Worm (Caenorhabditis elegans) whole organism, young adult: Measurements from ENCODE around the gene gpc-1.

Experiments
- F49E8.2 ChIP-seq: sonication (generic microtip); optimal IDR thresholded peaks from 3 replicates; lab custom pipeline; 2017; ENCODE audit warnings: missing genetic modification characterization, mild to moderate bottlenecking, missing compliant biosample characterization, antibody characterized with exemption, moderate library complexity; ENCODE audit not compliant: insufficient read depth
- Y53G8AR.9 ChIP-seq: fragments of 200-800 bp; sonication (Bioruptor generic); conservative IDR thresholded peaks from 2 replicates; pipeline ENCODE4 v1.3.6; 2022; ENCODE audit warnings: missing genetic modification reagents, missing genetic modification characterization, missing compliant biosample characterization
- Y67H2A.10 ChIP-seq: fragments of 200-800 bp; sonication (Bioruptor generic); conservative IDR thresholded peaks from 2 replicates; pipeline ENCODE4 v1.3.6; 2022; ENCODE audit warnings: missing genetic modification reagents, missing genetic modification characterization, missing compliant biosample characterization
- ZK185.1 ChIP-seq: sonication (generic microtip); optimal IDR thresholded peaks from 2 replicates; lab custom pipeline; 2016; ENCODE audit warnings: mild to moderate bottlenecking, missing genetic modification characterization, missing compliant biosample characterization; ENCODE audit not compliant: poor library complexity, severe bottlenecking
- ceh-100 ChIP-seq: fragments of 200-800 bp; sonication (Bioruptor generic); IDR thresholded peaks from 2 replicates; pipeline ENCODE4 v1.3.6; 2022; ENCODE audit warnings: missing genetic modification reagents, missing genetic modification characterization, missing compliant biosample characterization
- dpl-1 ChIP-seq: fragments of 150-350 bp; optimal IDR thresholded peaks from 2 replicates; lab custom pipeline; 2014; ENCODE audit warnings: missing biosample characterization, missing genetic modification reagents, missing genetic modification characterization
- egl-44 ChIP-seq: fragments of 200-800 bp; sonication (Bioruptor generic); IDR thresholded peaks from 2 replicates; pipeline ENCODE4 v1.3.6; 2022; ENCODE audit warnings: missing genetic modification reagents, missing genetic modification characterization, missing compliant biosample characterization
- lin-40 ChIP-seq: sonication (generic microtip); optimal IDR thresholded peaks from 2 replicates; lab custom pipeline; 2016; ENCODE audit warnings: missing genetic modification characterization, mild to moderate bottlenecking, missing compliant biosample characterization, missing genotype, missing genetic modification reagents
- mxl-1 ChIP-seq: sonication (generic microtip); optimal IDR thresholded peaks from 2 replicates; lab custom pipeline; 2016; ENCODE audit warnings: missing genetic modification characterization, missing compliant biosample characterization
- pha-4 ChIP-seq: fragments of 150-350 bp; sonication (generic microtip); optimal IDR thresholded peaks from 2 replicates; lab custom pipeline; 2014; ENCODE audit warnings: missing biosample characterization, missing genetic modification reagents, missing genetic modification characterization
- repo-1 ChIP-seq: sonication (generic microtip); optimal IDR thresholded peaks from 2 replicates; lab custom pipeline; 2017; ENCODE audit warnings: mild to moderate bottlenecking, missing genetic modification characterization, missing compliant biosample characterization
- snpc-3.4 ChIP-seq: sonication (generic microtip); optimal IDR thresholded peaks from 2 replicates; lab custom pipeline; 2017; ENCODE audit warnings: missing genetic modification characterization, mild to moderate bottlenecking, missing compliant biosample characterization, antibody characterized with exemption, moderate library complexity, missing genotype, missing genetic modification reagents

- TF ChIP-seq ZK185.1 (no peak), dpl-1 (GFP tag; lab: Kevin White, UChicago) (no peak), Y67H2A.10 (GFP tag; lab: Robert Waterston, UW) (no peak), snpc-3.4 (tag; lab: Kevin White, UChicago) (no peak), repo-1 (tag; lab: Kevin White, UChicago) (no peak), F49E8.2 (no peak), egl-44 (GFP tag; lab: Robert Waterston, UW) (no peak), pha-4 (tag; lab: Kevin White, UChicago) (no peak), mxl-1 (tag; lab: Kevin White, UChicago) (no peak), Y53G8AR.9 (no peak), ceh-100 (GFP tag; lab: Robert Waterston, UW) (no peak), lin-40 (tag; lab: Kevin White, UChicago) (no peak)
Measured at ce11 chrX:12857701-12858100, 27.1 kb downstream of the gpc-1 start, which contains the start of gene T14G8.2.
